Fruit fly (Drosophila melanogaster): ENCODE measurements around the gene LKRSDH.

The LKRSDH gene

dm6 chr2L:7790081-7790447 lies 5.7 kb downstream of the LKRSDH start:
- TF ChIP-seq jim (GFP tag; optimal IDR thresholded peaks at IDR 0.05) (no peak), dmrt93B (GFP tag; optimal IDR thresholded peaks at IDR 0.05) (no peak), Vsx2 (GFP tag; optimal IDR thresholded peaks at IDR 0.05; ENCODE audit: partially characterized antibody) (no peak), rgr (GFP tag; optimal IDR thresholded peaks at IDR 0.05) (no peak), sage (GFP tag; optimal IDR thresholded peaks at IDR 0.05) (no peak), HLH106 (tag; optimal IDR thresholded peaks at IDR 0.05) (no peak), Hr83 (GFP tag; optimal IDR thresholded peaks at IDR 0.05; ENCODE audit: poor library complexity, severe bottlenecking) (no peak), CG9705 (GFP tag; optimal IDR thresholded peaks at IDR 0.05) (no peak)

- TF ChIP-seq dmrt93B (GFP tag; optimal IDR thresholded peaks at IDR 0.05): no peak
Observed at dm6 chr2L:7788952-7789466, 6.8 kb downstream of the LKRSDH start.

- TF ChIP-seq usp (GFP tag; optimal IDR thresholded peaks at IDR 0.05) (no peak), Mio (GFP tag; optimal IDR thresholded peaks at IDR 0.05) (no peak), sage (GFP tag; optimal IDR thresholded peaks at IDR 0.05) (peak; percentile 56), jim (GFP tag; optimal IDR thresholded peaks at IDR 0.05) (no peak), Jra (GFP tag; optimal IDR thresholded peaks at IDR 0.05) (peak; percentile 6), HLH106 (tag; optimal IDR thresholded peaks at IDR 0.05) (peak; percentile 57), ey (GFP tag; optimal IDR thresholded peaks at IDR 0.05) (peak; percentile 56), Vsx2 (GFP tag; optimal IDR thresholded peaks at IDR 0.05; ENCODE audit: partially characterized antibody) (no peak), OdsH (GFP tag; optimal IDR thresholded peaks at IDR 0.05) (peak; percentile 58), dl (GFP tag; optimal IDR thresholded peaks at IDR 0.05; ENCODE audit: insufficient read depth in 1 of 2, partially characterized antibody in 2 of 2) (no peak), N (GFP tag; optimal IDR thresholded peaks at IDR 0.05) (no peak), h (GFP tag; optimal IDR thresholded peaks at IDR 0.05) (peak; percentile 68), rgr (GFP tag; optimal IDR thresholded peaks at IDR 0.05) (peak; percentile 66), Hr83 (GFP tag; optimal IDR thresholded peaks at IDR 0.05; ENCODE audit: poor library complexity, severe bottlenecking) (peak; percentile 61), psq (GFP tag; optimal IDR thresholded peaks at IDR 0.05) (peak; percentile 49), br (GFP tag; optimal IDR thresholded peaks at IDR 0.05) (peak; percentile 52), sv (GFP tag; optimal IDR thresholded peaks at IDR 0.05) (peak; percentile 24), Myc (optimal IDR thresholded peaks at IDR 0.05) (no peak), CG32264 (GFP tag; optimal IDR thresholded peaks at IDR 0.05) (no peak), fru (GFP tag; optimal IDR thresholded peaks at IDR 0.05) (peak; percentile 58), foxo (GFP tag; optimal IDR thresholded peaks at IDR 0.05) (peak in 1 of 2 experiments; percentile 74), Hnf4 (GFP tag; optimal IDR thresholded peaks at IDR 0.05) (no peak), Rel (GFP tag; optimal IDR thresholded peaks at IDR 0.05) (peak; percentile 8), Rel (tag; optimal IDR thresholded peaks at IDR 0.05) (no peak), CrebA (GFP tag; optimal IDR thresholded peaks at IDR 0.05; ENCODE audit: borderline replicate concordance) (no peak)
Observed at dm6 chr2L:7782788-7783401, 12.9 kb downstream of the LKRSDH start, which contains the start of gene Brd7-9. TSS of gene Brd7-9 (plus strand) at chr2L:7782865.

dm6 chr2L:7781165-7781564 lies 14.6 kb downstream of the LKRSDH start, which contains the start of gene CG7164:
TSS of gene CG7164 (plus strand) at chr2L:7781465.
- no peak for TF ChIP-seq fru (GFP tag; optimal IDR thresholded peaks at IDR 0.05)
- no peak for TF ChIP-seq Myc (optimal IDR thresholded peaks at IDR 0.05)
- TF ChIP-seq psq (GFP tag; optimal IDR thresholded peaks at IDR 0.05): no peak
- TF ChIP-seq Sp1 (GFP tag; optimal IDR thresholded peaks at IDR 0.05): no peak
- no peak for TF ChIP-seq tai (GFP tag; optimal IDR thresholded peaks at IDR 0.05)
- TF ChIP-seq Rel (GFP tag; optimal IDR thresholded peaks at IDR 0.05): no peak
- no peak for TF ChIP-seq Rel (tag; optimal IDR thresholded peaks at IDR 0.05)
- no peak for TF ChIP-seq sv (GFP tag; optimal IDR thresholded peaks at IDR 0.05)
- no peak for TF ChIP-seq N (GFP tag; optimal IDR thresholded peaks at IDR 0.05)
- no peak for TF ChIP-seq GATAd (GFP tag; optimal IDR thresholded peaks at IDR 0.05)
- no peak for TF ChIP-seq ey (GFP tag; optimal IDR thresholded peaks at IDR 0.05)
- TF ChIP-seq Mio (GFP tag; optimal IDR thresholded peaks at IDR 0.05): no peak

dm6 chr2L:7779785-7780184 lies 16.0 kb downstream of the LKRSDH start, which contains the start of gene Uro:
TSS of gene Uro (plus strand) at chr2L:7780085.
- TF ChIP-seq CG9705 (GFP tag; optimal IDR thresholded peaks at IDR 0.05): no peak
- TF ChIP-seq rgr (GFP tag; optimal IDR thresholded peaks at IDR 0.05): no peak
- TF ChIP-seq foxo (GFP tag; optimal IDR thresholded peaks at IDR 0.05): no peak
- no peak for TF ChIP-seq Sp1 (GFP tag; optimal IDR thresholded peaks at IDR 0.05)
- no peak for TF ChIP-seq CrebA (GFP tag; optimal IDR thresholded peaks at IDR 0.05; ENCODE audit: borderline replicate concordance)
- TF ChIP-seq lola (GFP tag; optimal IDR thresholded peaks at IDR 0.05): no peak
- no peak for TF ChIP-seq h (GFP tag; optimal IDR thresholded peaks at IDR 0.05)
- TF ChIP-seq Myc (optimal IDR thresholded peaks at IDR 0.05): no peak
- TF ChIP-seq Dif (GFP tag; optimal IDR thresholded peaks at IDR 0.05; ENCODE audit: partially characterized antibody): no peak
- TF ChIP-seq dmrt93B (GFP tag; optimal IDR thresholded peaks at IDR 0.05): no peak
- no peak for TF ChIP-seq Jra (GFP tag; optimal IDR thresholded peaks at IDR 0.05)
- TF ChIP-seq dsf (GFP tag; optimal IDR thresholded peaks at IDR 0.05; ENCODE audit: borderline replicate concordance): no peak
- no peak for TF ChIP-seq Vsx2 (GFP tag; optimal IDR thresholded peaks at IDR 0.05; ENCODE audit: partially characterized antibody)
- TF ChIP-seq OdsH (GFP tag; optimal IDR thresholded peaks at IDR 0.05): no peak
- no peak for TF ChIP-seq sage (GFP tag; optimal IDR thresholded peaks at IDR 0.05)
- TF ChIP-seq dl (GFP tag; optimal IDR thresholded peaks at IDR 0.05; ENCODE audit: insufficient read depth in 1 of 2, partially characterized antibody in 2 of 2): no peak
- TF ChIP-seq GATAd (GFP tag; optimal IDR thresholded peaks at IDR 0.05): no peak
- no peak for TF ChIP-seq br (GFP tag; optimal IDR thresholded peaks at IDR 0.05)
